Fruit fly (Drosophila melanogaster) whole organism, prepupa: ENCODE data around the gene CG14721.

Experiments used
- Blimp-1 ChIP-seq: fragments of 200-800 bp; sonication (Bioruptor generic); optimal IDR thresholded peaks from 3 replicates; lab custom pipeline; 2017; ENCODE audit warnings: missing biosample characterization, missing genetic modification characterization, mild to moderate bottlenecking, moderate library complexity, missing genetic modification reagents
- CG10631 ChIP-seq: fragments of 200-800 bp; sonication (Bioruptor generic); optimal IDR thresholded peaks from 2 replicates; lab custom pipeline; 2016; ENCODE audit warnings: missing biosample characterization, missing genetic modification characterization
- CG10669 ChIP-seq: fragments of 200-800 bp; sonication (Bioruptor generic); optimal IDR thresholded peaks from 3 replicates; lab custom pipeline; 2018; ENCODE audit warnings: missing biosample characterization, mild to moderate bottlenecking, missing genetic modification characterization, moderate library complexity
- CG11294 ChIP-seq: fragments of 200-800 bp; sonication (Bioruptor generic); IDR thresholded peaks from 2 replicates; pipeline ENCODE4 v1.3.6; 2022; ENCODE audit warnings: missing biosample characterization, missing genetic modification characterization
- CG11762 ChIP-seq: fragments of 200-800 bp; sonication (Bioruptor generic); optimal IDR thresholded peaks from 3 replicates; lab custom pipeline; 2016; ENCODE audit warnings: missing biosample characterization, missing genetic modification characterization; ENCODE audit not compliant: insufficient read depth
- CG11902 ChIP-seq: fragments of 200-800 bp; sonication (Bioruptor generic); optimal IDR thresholded peaks from 3 replicates; lab custom pipeline; 2016; ENCODE audit warnings: missing biosample characterization, missing genetic modification characterization
- CG15336 ChIP-seq: fragments of 200-800 bp; sonication (Bioruptor generic); IDR thresholded peaks from 2 replicates; pipeline ENCODE4 v1.3.6; 2022; ENCODE audit warnings: missing biosample characterization, missing genetic modification characterization
- CG1621 ChIP-seq: fragments of 200-800 bp; sonication (Bioruptor generic); optimal IDR thresholded peaks from 3 replicates; lab custom pipeline; 2018; ENCODE audit warnings: missing biosample characterization, mild to moderate bottlenecking, missing genetic modification characterization
- CG32006 ChIP-seq: fragments of 200-800 bp; sonication (Bioruptor generic); optimal IDR thresholded peaks from 3 replicates; lab custom pipeline; 2017; ENCODE audit warnings: missing biosample characterization, mild to moderate bottlenecking, missing genetic modification characterization
- CG34406 ChIP-seq: fragments of 200-800 bp; sonication (Bioruptor generic); optimal IDR thresholded peaks from 3 replicates; lab custom pipeline; 2016; ENCODE audit warnings: missing biosample characterization, missing genetic modification characterization
- CG3919 ChIP-seq: fragments of 200-800 bp; sonication (Bioruptor generic); optimal IDR thresholded peaks from 3 replicates; lab custom pipeline; 2016; ENCODE audit warnings: missing biosample characterization, missing genetic modification characterization
- CG6163 ChIP-seq: fragments of 200-800 bp; sonication (Bioruptor generic); IDR thresholded peaks from 3 replicates; pipeline ENCODE4 v1.3.6; 2022; ENCODE audit warnings: missing biosample characterization, missing genetic modification characterization
- CG6276 ChIP-seq: fragments of 200-800 bp; sonication (Bioruptor generic); optimal IDR thresholded peaks from 2 replicates; lab custom pipeline; 2017; ENCODE audit warnings: missing biosample characterization, mild to moderate bottlenecking, missing genetic modification characterization
- CG6792 ChIP-seq: fragments of 200-800 bp; sonication (Bioruptor generic); optimal IDR thresholded peaks from 3 replicates; lab custom pipeline; 2016; ENCODE audit warnings: missing biosample characterization, missing genetic modification characterization
- CG6808 ChIP-seq: fragments of 200-800 bp; sonication (Bioruptor generic); optimal IDR thresholded peaks from 3 replicates; lab custom pipeline; 2017; ENCODE audit warnings: missing biosample characterization, missing genetic modification characterization, mild to moderate bottlenecking, moderate library complexity, missing genetic modification reagents
- CG7368 ChIP-seq: fragments of 200-800 bp; sonication (Bioruptor generic); optimal IDR thresholded peaks from 3 replicates; lab custom pipeline; 2016; ENCODE audit warnings: missing biosample characterization, missing genetic modification characterization
- CG8119 ChIP-seq: fragments of 200-800 bp; sonication (Bioruptor generic); IDR thresholded peaks from 3 replicates; pipeline ENCODE4 v1.3.6; 2022; ENCODE audit warnings: missing biosample characterization, missing genetic modification characterization
- CG8319 ChIP-seq: fragments of 200-800 bp; sonication (Bioruptor generic); optimal IDR thresholded peaks from 3 replicates; lab custom pipeline; 2016; ENCODE audit warnings: missing biosample characterization, missing genetic modification characterization
- CG8632 ChIP-seq: fragments of 200-800 bp; sonication (Bioruptor generic); optimal IDR thresholded peaks from 3 replicates; lab custom pipeline; 2016; ENCODE audit warnings: missing biosample characterization, missing genetic modification characterization
- CG9139 ChIP-seq: fragments of 200-800 bp; sonication (Bioruptor generic); optimal IDR thresholded peaks from 3 replicates; lab custom pipeline; 2017; ENCODE audit warnings: missing biosample characterization, mild to moderate bottlenecking, missing genetic modification characterization
- Eip75B ChIP-seq: fragments of 200-800 bp; sonication (Bioruptor generic); optimal IDR thresholded peaks from 3 replicates; lab custom pipeline; 2016; ENCODE audit warnings: missing biosample characterization, missing genetic modification characterization
- Eip78C ChIP-seq: fragments of 200-800 bp; sonication (Bioruptor generic); peaks from one replicate; lab custom pipeline; 2016; ENCODE audit warnings: missing biosample characterization, missing genetic modification characterization
- Eip93F ChIP-seq: fragments of 200-800 bp; sonication (Bioruptor generic); optimal IDR thresholded peaks from 2 replicates; lab custom pipeline; 2016; ENCODE audit warnings: missing biosample characterization, mild to moderate bottlenecking, missing genetic modification characterization
- Ets21C ChIP-seq: fragments of 200-800 bp; sonication (Bioruptor generic); optimal IDR thresholded peaks from 3 replicates; lab custom pipeline; 2016; ENCODE audit warnings: missing biosample characterization, missing genetic modification characterization
- Gug ChIP-seq: fragments of 200-800 bp; sonication (Bioruptor generic); IDR thresholded peaks from 2 replicates; pipeline ENCODE4 v1.3.6; 2022; ENCODE audit warnings: missing biosample characterization, missing genetic modification characterization
- Hr39 ChIP-seq: fragments of 200-800 bp; sonication (Bioruptor generic); optimal IDR thresholded peaks from 2 replicates; lab custom pipeline; 2016; ENCODE audit warnings: missing biosample characterization, missing genetic modification characterization
- Hr4 ChIP-seq: fragments of 200-800 bp; sonication (Bioruptor generic); optimal IDR thresholded peaks from 3 replicates; lab custom pipeline; 2016; ENCODE audit warnings: missing biosample characterization, missing genetic modification characterization
- Lpt ChIP-seq: fragments of 200-800 bp; sonication (Bioruptor generic); optimal IDR thresholded peaks from 3 replicates; lab custom pipeline; 2016; ENCODE audit warnings: missing biosample characterization, missing genetic modification characterization
- Met ChIP-seq: fragments of 200-800 bp; sonication (Bioruptor generic); optimal IDR thresholded peaks from 3 replicates; lab custom pipeline; 2016; ENCODE audit warnings: missing biosample characterization, missing genetic modification characterization
- OdsH ChIP-seq: fragments of 200-800 bp; sonication (Bioruptor generic); optimal IDR thresholded peaks from 3 replicates; lab custom pipeline; 2016; ENCODE audit warnings: missing biosample characterization, missing genetic modification characterization
- Smox ChIP-seq: fragments of 200-800 bp; sonication (Bioruptor generic); optimal IDR thresholded peaks from 3 replicates; lab custom pipeline; 2016; ENCODE audit warnings: missing biosample characterization, missing genetic modification characterization
- Sox14 ChIP-seq: fragments of 200-800 bp; sonication (Bioruptor generic); optimal IDR thresholded peaks from 3 replicates; lab custom pipeline; 2016; ENCODE audit warnings: missing biosample characterization, missing genetic modification characterization
- Sox15 ChIP-seq: fragments of 200-800 bp; sonication (Bioruptor generic); optimal IDR thresholded peaks from 3 replicates; lab custom pipeline; 2016; ENCODE audit warnings: missing biosample characterization, missing genetic modification characterization
- achi ChIP-seq: fragments of 200-800 bp; sonication (Bioruptor generic); optimal IDR thresholded peaks from 3 replicates; lab custom pipeline; 2016; ENCODE audit warnings: missing biosample characterization, missing genetic modification characterization
- acj6 ChIP-seq: fragments of 200-800 bp; sonication (Bioruptor generic); optimal IDR thresholded peaks from 3 replicates; lab custom pipeline; 2016; ENCODE audit warnings: missing biosample characterization, missing genetic modification characterization
- cyc ChIP-seq: fragments of 200-800 bp; sonication (Bioruptor generic); optimal IDR thresholded peaks from 3 replicates; lab custom pipeline; 2016; ENCODE audit warnings: missing biosample characterization, missing genetic modification characterization
- dac ChIP-seq: fragments of 200-800 bp; sonication (Bioruptor generic); optimal IDR thresholded peaks from 2 replicates; lab custom pipeline; 2017; ENCODE audit warnings: missing biosample characterization, mild to moderate bottlenecking, missing genetic modification characterization
- dsx ChIP-seq: fragments of 200-800 bp; optimal IDR thresholded peaks from 3 replicates; lab custom pipeline; 2019; ENCODE audit warnings: missing biosample characterization, mild to moderate bottlenecking, missing genetic modification characterization, moderate library complexity; ENCODE audit not compliant: poor library complexity, severe bottlenecking
- eg ChIP-seq: fragments of 200-800 bp; sonication (Bioruptor generic); IDR thresholded peaks from 3 replicates; pipeline ENCODE4 v1.3.6; 2022; ENCODE audit warnings: missing biosample characterization, missing genetic modification characterization
- fd85E ChIP-seq: fragments of 200-800 bp; sonication (Bioruptor generic); optimal IDR thresholded peaks from 3 replicates; lab custom pipeline; 2016; ENCODE audit warnings: missing biosample characterization, missing genetic modification characterization
- fkh ChIP-seq: fragments of 200-800 bp; sonication (Bioruptor generic); optimal IDR thresholded peaks from 3 replicates; lab custom pipeline; 2017; ENCODE audit warnings: missing biosample characterization, mild to moderate bottlenecking, missing genetic modification characterization, moderate library complexity
- lz ChIP-seq: fragments of 200-800 bp; sonication (Bioruptor generic); optimal IDR thresholded peaks from 3 replicates; lab custom pipeline; 2016; ENCODE audit warnings: missing biosample characterization, missing genetic modification characterization
- salr ChIP-seq, 2 experiments: fragments of 200-800 bp; sonication (Bioruptor generic); optimal IDR thresholded peaks; 3 replicates each; lab custom pipeline; 2016 to 2018; ENCODE audit warnings: missing biosample characterization in 2 of 2, missing genetic modification characterization in 2 of 2, mild to moderate bottlenecking in 1 of 2
- spab ChIP-seq: fragments of 200-800 bp; sonication (Bioruptor generic); optimal IDR thresholded peaks from 2 replicates; lab custom pipeline; 2017; ENCODE audit warnings: missing biosample characterization, mild to moderate bottlenecking, missing genetic modification characterization, missing genetic modification reagents
- ss ChIP-seq, 2 experiments: fragments of 200-800 bp; sonication (Bioruptor generic); optimal IDR thresholded peaks; 2 replicates in 1 of 2; 3 replicates in 1 of 2; lab custom pipeline; 2017 to 2018; ENCODE audit warnings: mild to moderate bottlenecking in 2 of 2, missing biosample characterization in 2 of 2, missing genetic modification characterization in 2 of 2, moderate library complexity in 1 of 2
- topi ChIP-seq: fragments of 200-800 bp; sonication (Bioruptor generic); optimal IDR thresholded peaks from 3 replicates; lab custom pipeline; 2016; ENCODE audit warnings: missing biosample characterization, missing genetic modification characterization
- vri ChIP-seq: fragments of 200-800 bp; sonication (Bioruptor generic); optimal IDR thresholded peaks from 3 replicates; lab custom pipeline; 2016; ENCODE audit warnings: missing biosample characterization, mild to moderate bottlenecking, missing genetic modification characterization

CG14721 gene

DNA sequence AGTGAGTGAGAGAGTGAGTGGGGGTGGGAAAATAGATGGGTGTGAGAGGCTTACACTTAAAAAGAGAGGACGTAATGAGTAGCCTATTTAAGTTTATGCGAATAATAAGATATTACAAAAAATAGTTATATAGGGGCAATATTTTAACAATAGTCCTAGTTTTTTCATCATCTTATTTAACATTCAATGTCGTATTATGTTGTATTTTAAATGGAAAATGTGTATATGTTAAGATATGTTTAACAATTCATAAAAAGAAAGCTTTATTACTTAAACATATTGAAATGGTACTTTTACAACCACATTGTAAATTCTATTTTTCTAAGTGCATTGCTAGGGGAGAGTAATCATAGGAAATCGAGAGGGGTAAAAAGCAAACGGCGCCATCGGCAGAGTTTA is 38.8 kb downstream of the CG14721 start (continued):
- peak; percentile 10 for TF ChIP-seq Sox15 (GFP tag; lab: Kevin White, UChicago)
- TF ChIP-seq CG6808 (GFP tag; lab: Kevin White, UChicago) = peak; percentile 47
- TF ChIP-seq CG9139 (GFP tag; lab: Kevin White, UChicago) = peak; percentile 6
- TF ChIP-seq fkh (GFP tag; lab: Kevin White, UChicago) = no peak
- TF ChIP-seq Met (GFP tag; lab: Kevin White, UChicago) = peak; percentile 52
- TF ChIP-seq salr (GFP tag; optimal IDR thresholded peaks at IDR 0.05; lab: Kevin White, UChicago) = peak in 1 of 2 experiments; percentile 34
- peak; percentile 49 for TF ChIP-seq CG6792 (GFP tag; lab: Kevin White, UChicago)
- TF ChIP-seq Ets21C (GFP tag; lab: Kevin White, UChicago) = no peak
- peak; percentile 46 for TF ChIP-seq CG34406 (GFP tag; lab: Kevin White, UChicago)
- TF ChIP-seq CG1621 (tag; lab: Kevin White, UChicago) = no peak
- no peak for TF ChIP-seq CG11294
- TF ChIP-seq ss (GFP tag; optimal IDR thresholded peaks at IDR 0.05; lab: Kevin White, UChicago) = peak; percentile 32 to 44
- TF ChIP-seq CG3919 (GFP tag; lab: Kevin White, UChicago) = peak; percentile 34
- TF ChIP-seq CG8119 (GFP tag; lab: Robert Waterston, UW) = peak; percentile 36; the same call in 1 of the 3 replicates
- peak; percentile 40 for TF ChIP-seq Smox (GFP tag; lab: Kevin White, UChicago)
- no peak for TF ChIP-seq CG11762 (GFP tag; lab: Kevin White, UChicago)
- TF ChIP-seq Eip78C (GFP tag; lab: Kevin White, UChicago) = peak; percentile 86
- peak; percentile 66 for TF ChIP-seq dsx (GFP tag; lab: Kevin White, UChicago)
- TF ChIP-seq CG6276 (GFP tag; lab: Kevin White, UChicago) = no peak
- no peak for TF ChIP-seq CG6163 (GFP tag; lab: Robert Waterston, UW)
- TF ChIP-seq CG32006 = peak; percentile 51
- TF ChIP-seq Eip93F (GFP tag; lab: Kevin White, UChicago) = no peak
- peak; percentile 53 for TF ChIP-seq acj6 (GFP tag; lab: Kevin White, UChicago)
- TF ChIP-seq lz (GFP tag; lab: Kevin White, UChicago) = peak; percentile 43
- no peak for TF ChIP-seq vri (GFP tag; lab: Kevin White, UChicago)
- TF ChIP-seq topi (GFP tag; lab: Kevin White, UChicago) = peak; percentile 43
- no peak for TF ChIP-seq dac (GFP tag; lab: Kevin White, UChicago)
- TF ChIP-seq OdsH (GFP tag; lab: Kevin White, UChicago) = peak; percentile 57
- peak; percentile 21 for TF ChIP-seq CG8632 (GFP tag; lab: Kevin White, UChicago)
- TF ChIP-seq CG11902 (GFP tag; lab: Kevin White, UChicago) = no peak
- TF ChIP-seq CG7368 (GFP tag; lab: Kevin White, UChicago) = no peak
- peak; percentile 50 for TF ChIP-seq spab (GFP tag; lab: Kevin White, UChicago)
- TF ChIP-seq Hr4 (GFP tag; lab: Kevin White, UChicago) = peak; percentile 47
- no peak for TF ChIP-seq CG8319 (GFP tag; lab: Kevin White, UChicago)
- peak; percentile 46 for TF ChIP-seq achi (GFP tag; lab: Kevin White, UChicago)
- peak; percentile 58 for TF ChIP-seq Eip75B (GFP tag; lab: Kevin White, UChicago)
- TF ChIP-seq cyc = peak; percentile 16
- TF ChIP-seq Hr39 (GFP tag; lab: Kevin White, UChicago) = peak; percentile 0

DNA sequence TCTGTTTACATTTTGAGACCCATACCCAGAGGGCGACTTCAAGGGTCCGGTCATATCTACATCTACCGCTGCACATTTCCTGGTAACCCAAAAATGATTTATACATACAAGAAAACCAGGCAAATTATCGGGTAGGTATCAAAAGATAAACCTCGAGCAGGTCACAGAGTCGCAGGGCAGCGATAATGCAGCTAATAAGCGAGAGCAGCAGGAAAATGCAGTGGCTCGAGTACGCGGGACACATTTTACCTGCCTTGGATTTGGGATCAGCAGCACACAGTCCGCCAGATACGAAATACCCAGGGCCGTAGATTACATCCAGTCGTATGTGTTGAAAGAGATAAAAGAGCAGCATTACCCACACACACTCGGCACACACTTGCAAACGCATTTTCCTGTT is 40.0 kb downstream of the CG14721 start:
- no peak for TF ChIP-seq OdsH (GFP tag; lab: Kevin White, UChicago)
- no peak for TF ChIP-seq eg
- no peak for TF ChIP-seq CG10669 (GFP tag; lab: Kevin White, UChicago)
- no peak for TF ChIP-seq dac (GFP tag; lab: Kevin White, UChicago)
- no peak for TF ChIP-seq Eip75B (GFP tag; lab: Kevin White, UChicago)
- TF ChIP-seq CG15336 = no peak
- no peak for TF ChIP-seq Eip78C (GFP tag; lab: Kevin White, UChicago)
- TF ChIP-seq fd85E (GFP tag; lab: Kevin White, UChicago) = no peak
- no peak for TF ChIP-seq Hr4 (GFP tag; lab: Kevin White, UChicago)
- no peak for TF ChIP-seq Lpt (GFP tag; lab: Kevin White, UChicago)
- no peak for TF ChIP-seq dsx (GFP tag; lab: Kevin White, UChicago)
- TF ChIP-seq CG10631 (GFP tag; lab: Kevin White, UChicago) = no peak
- no peak for TF ChIP-seq Smox (GFP tag; lab: Kevin White, UChicago)
- TF ChIP-seq Sox14 (GFP tag; lab: Kevin White, UChicago) = no peak
- no peak for TF ChIP-seq CG6808 (GFP tag; lab: Kevin White, UChicago)
- TF ChIP-seq Blimp-1 (GFP tag; lab: Kevin White, UChicago) = no peak
- TF ChIP-seq CG8119 (GFP tag; lab: Robert Waterston, UW) = no peak
- no peak for TF ChIP-seq spab (GFP tag; lab: Kevin White, UChicago)
- TF ChIP-seq Gug (GFP tag; lab: Robert Waterston, UW) = no peak
